Worm (Caenorhabditis elegans) whole organism, L1 larva: ENCODE measurements around the gene T06D4.2.

ENCODE experiments used
- C04F5.9 ChIP-seq: sonication (generic microtip); optimal IDR thresholded peaks from 2 replicates; lab custom pipeline; 2016; ENCODE audit warnings: missing genetic modification characterization, missing compliant biosample characterization
- C34B4.2 ChIP-seq: sonication (generic microtip); optimal IDR thresholded peaks from 2 replicates; lab custom pipeline; 2017; ENCODE audit warnings: mild to moderate bottlenecking, missing genetic modification characterization, missing compliant biosample characterization
- F16B12.6 ChIP-seq: fragments of 150-350 bp; optimal IDR thresholded peaks from 2 replicates; lab custom pipeline; 2014; ENCODE audit warnings: missing biosample characterization, missing genetic modification characterization
- aha-1 ChIP-seq: fragments of 150-350 bp; optimal IDR thresholded peaks from 2 replicates; lab custom pipeline; 2014; ENCODE audit warnings: missing biosample characterization, missing genetic modification characterization
- aly-2 ChIP-seq: fragments of 150-350 bp; optimal IDR thresholded peaks from 2 replicates; lab custom pipeline; 2014; ENCODE audit warnings: missing biosample characterization, missing genetic modification characterization
- ceh-63 ChIP-seq: fragments of 200-800 bp; sonication (Bioruptor generic); optimal IDR thresholded peaks from 2 replicates; lab custom pipeline; 2018; ENCODE audit warnings: mild to moderate bottlenecking, missing genetic modification characterization, missing compliant biosample characterization
- ceh-82 ChIP-seq, 3 experiments: fragments of 150-350 bp in 1 of 3; sonication (generic microtip) in 2 of 3; optimal IDR thresholded peaks; 2 replicates each; lab custom pipeline; 2014 to 2017; ENCODE audit warnings: missing biosample characterization in 3 of 3, missing genetic modification characterization in 3 of 3
- dpl-1 ChIP-seq, 3 experiments: fragments of 150-350 bp in 2 of 3; sonication (generic microtip) in 1 of 3; optimal IDR thresholded peaks; 2 replicates each; lab custom pipeline; 2014 to 2017; ENCODE audit warnings: missing biosample characterization in 3 of 3, missing genetic modification characterization in 3 of 3, missing genetic modification reagents in 3 of 3
- dsc-1 ChIP-seq: sonication (generic microtip); optimal IDR thresholded peaks from 2 replicates; lab custom pipeline; 2016; ENCODE audit warnings: mild to moderate bottlenecking, missing genetic modification characterization, missing compliant biosample characterization
- efl-3 ChIP-seq: fragments of 200-800 bp; sonication (Bioruptor generic); optimal IDR thresholded peaks from 2 replicates; lab custom pipeline; 2018; ENCODE audit warnings: mild to moderate bottlenecking, missing genetic modification characterization, missing compliant biosample characterization
- egl-13 ChIP-seq: sonication (generic microtip); optimal IDR thresholded peaks from 2 replicates; lab custom pipeline; 2016; ENCODE audit warnings: missing genotype, missing genetic modification reagents, missing genetic modification characterization, missing compliant biosample characterization
- elt-3 ChIP-seq, 6 experiments: fragments of 150-350 bp in 1 of 6; sonication (generic microtip); optimal IDR thresholded peaks; 2 replicates each; lab custom pipeline; 2017 to 2018; ENCODE audit warnings: missing biosample characterization in 6 of 6, missing genetic modification characterization in 6 of 6, inconsistent platforms in 1 of 6
- fkh-10 ChIP-seq: sonication (generic microtip); optimal IDR thresholded peaks from 2 replicates; lab custom pipeline; 2017; ENCODE audit warnings: missing biosample characterization, missing genetic modification reagents, missing genetic modification characterization
- fkh-4 ChIP-seq: sonication (generic microtip); optimal IDR thresholded peaks from 2 replicates; lab custom pipeline; 2016; ENCODE audit warnings: missing compliant biosample characterization, missing genetic modification characterization, borderline replicate concordance
- grh-1 ChIP-seq: fragments of 200-800 bp; sonication (Bioruptor generic); IDR thresholded peaks from 2 replicates; pipeline ENCODE4 v1.3.6; 2022; ENCODE audit warnings: missing genetic modification reagents, missing genetic modification characterization, missing compliant biosample characterization
- hlh-17 ChIP-seq: fragments of 200-800 bp; sonication (Bioruptor generic); optimal IDR thresholded peaks from 2 replicates; lab custom pipeline; 2018; ENCODE audit warnings: missing genetic modification characterization, mild to moderate bottlenecking, missing compliant biosample characterization, moderate library complexity, borderline replicate concordance
- hpl-2 ChIP-seq: fragments of 150-350 bp; optimal IDR thresholded peaks from 2 replicates; lab custom pipeline; 2014; ENCODE audit warnings: missing biosample characterization, missing genetic modification reagents, missing genetic modification characterization
- irx-1 ChIP-seq: sonication (generic microtip); optimal IDR thresholded peaks from 2 replicates; lab custom pipeline; 2016; ENCODE audit warnings: missing genetic modification characterization, missing compliant biosample characterization
- isw-1 ChIP-seq: fragments of 200-800 bp; sonication (Bioruptor generic); IDR thresholded peaks from 2 replicates; pipeline ENCODE4 v1.3.6; 2022; ENCODE audit warnings: missing genetic modification characterization, missing compliant biosample characterization
- lin-13 ChIP-seq: fragments of 150-350 bp; optimal IDR thresholded peaks from 2 replicates; lab custom pipeline; 2014; ENCODE audit warnings: missing biosample characterization, missing genetic modification reagents, missing genetic modification characterization
- lin-14 ChIP-seq: fragments of 200-800 bp; sonication (Bioruptor generic); optimal IDR thresholded peaks from 2 replicates; lab custom pipeline; 2018; ENCODE audit warnings: mild to moderate bottlenecking, missing genetic modification characterization, moderate library complexity, missing compliant biosample characterization
- lin-15B ChIP-seq: fragments of 150-350 bp; sonication (generic microtip); optimal IDR thresholded peaks from 3 replicates; lab custom pipeline; 2014; ENCODE audit warnings: missing biosample characterization, missing genetic modification characterization
- lin-35 ChIP-seq, 2 experiments: fragments of 150-350 bp; optimal IDR thresholded peaks; 2 replicates each; lab custom pipeline; 2014; ENCODE audit warnings: missing biosample characterization in 2 of 2, missing genetic modification characterization in 2 of 2, missing genetic modification reagents in 2 of 2
- lin-39 ChIP-seq: fragments of 150-350 bp; optimal IDR thresholded peaks from 2 replicates; lab custom pipeline; 2014; ENCODE audit warnings: missing biosample characterization, missing genetic modification reagents, missing genetic modification characterization
- lsy-2 ChIP-seq, 2 experiments: fragments of 150-350 bp; optimal IDR thresholded peaks; 2 replicates each; lab custom pipeline; 2014; ENCODE audit warnings: missing biosample characterization in 2 of 2, missing genetic modification characterization in 2 of 2
- mdl-1 ChIP-seq, 2 experiments: fragments of 150-350 bp; optimal IDR thresholded peaks; 2 replicates each; lab custom pipeline; 2014 to 2017; ENCODE audit warnings: missing biosample characterization in 2 of 2, missing genetic modification characterization in 2 of 2, inconsistent platforms in 1 of 2
- mep-1 ChIP-seq: fragments of 150-350 bp; optimal IDR thresholded peaks from 2 replicates; lab custom pipeline; 2014; ENCODE audit warnings: missing biosample characterization, missing genetic modification characterization
- nhr-11 ChIP-seq: fragments of 150-350 bp; optimal IDR thresholded peaks from 2 replicates; lab custom pipeline; 2014; ENCODE audit warnings: missing biosample characterization, missing genetic modification characterization
- nhr-12 ChIP-seq: sonication (generic microtip); optimal IDR thresholded peaks from 2 replicates; lab custom pipeline; 2017; ENCODE audit warnings: missing biosample characterization, missing genetic modification characterization
- nhr-237 ChIP-seq: fragments of 150-350 bp; optimal IDR thresholded peaks from 2 replicates; lab custom pipeline; 2014; ENCODE audit warnings: missing biosample characterization, missing genetic modification characterization
- nhr-28 ChIP-seq: fragments of 150-350 bp; optimal IDR thresholded peaks from 2 replicates; lab custom pipeline; 2014; ENCODE audit warnings: missing biosample characterization, missing genetic modification characterization
- nhr-47 ChIP-seq: sonication (generic microtip); optimal IDR thresholded peaks from 2 replicates; lab custom pipeline; 2016; ENCODE audit warnings: mild to moderate bottlenecking, missing genetic modification characterization, moderate library complexity, missing compliant biosample characterization
- nhr-76 ChIP-seq: sonication (generic microtip); optimal IDR thresholded peaks from 2 replicates; lab custom pipeline; 2017; ENCODE audit warnings: missing biosample characterization, missing genetic modification characterization
- nhr-77 ChIP-seq: fragments of 150-350 bp; optimal IDR thresholded peaks from 2 replicates; lab custom pipeline; 2014; ENCODE audit warnings: missing biosample characterization, missing genetic modification characterization
- nhr-84 ChIP-seq: sonication (generic microtip); optimal IDR thresholded peaks from 2 replicates; lab custom pipeline; 2017; ENCODE audit warnings: missing biosample characterization, missing genetic modification characterization
- nhr-85 ChIP-seq: sonication (generic microtip); peaks from one replicate; lab custom pipeline; 2016; ENCODE audit warnings: missing genetic modification characterization, inconsistent platforms, missing compliant biosample characterization
- pag-3 ChIP-seq: sonication (generic microtip); optimal IDR thresholded peaks from 2 replicates; lab custom pipeline; 2017; ENCODE audit warnings: missing genetic modification characterization, mild to moderate bottlenecking, missing compliant biosample characterization, antibody characterized with exemption, borderline replicate concordance; ENCODE audit not compliant: insufficient read depth
- pqm-1 ChIP-seq: sonication (generic microtip); optimal IDR thresholded peaks from 3 replicates; lab custom pipeline; 2017; ENCODE audit warnings: missing biosample characterization, missing genetic modification characterization
- snpc-4 ChIP-seq: fragments of 150-350 bp; optimal IDR thresholded peaks from 2 replicates; lab custom pipeline; 2014; ENCODE audit warnings: missing biosample characterization, missing genetic modification characterization
- sox-4 ChIP-seq: sonication (generic microtip); optimal IDR thresholded peaks from 2 replicates; lab custom pipeline; 2016; ENCODE audit warnings: missing genetic modification characterization, missing compliant biosample characterization
- sptf-1 ChIP-seq: fragments of 150-350 bp; optimal IDR thresholded peaks from 2 replicates; lab custom pipeline; 2014; ENCODE audit warnings: missing biosample characterization, missing genetic modification characterization
- tlp-1 ChIP-seq: fragments of 150-350 bp; optimal IDR thresholded peaks from 2 replicates; lab custom pipeline; 2014; ENCODE audit warnings: missing biosample characterization, missing genetic modification characterization
- unc-130 ChIP-seq: fragments of 150-350 bp; optimal IDR thresholded peaks from 2 replicates; lab custom pipeline; 2017; ENCODE audit warnings: missing biosample characterization, missing genetic modification characterization, inconsistent platforms
- unc-30 ChIP-seq: sonication (generic microtip); optimal IDR thresholded peaks from 2 replicates; lab custom pipeline; 2017; ENCODE audit warnings: missing biosample characterization, missing genetic modification characterization
- unc-62 ChIP-seq: fragments of 150-350 bp; optimal IDR thresholded peaks from 2 replicates; lab custom pipeline; 2014; ENCODE audit warnings: missing biosample characterization, missing genetic modification reagents, missing genetic modification characterization
- vab-15 ChIP-seq: sonication (generic microtip); optimal IDR thresholded peaks from 2 replicates; lab custom pipeline; 2017; ENCODE audit warnings: missing genotype, mild to moderate bottlenecking, missing genetic modification characterization, missing compliant biosample characterization
- xbp-1 ChIP-seq: sonication (generic microtip); optimal IDR thresholded peaks from 2 replicates; lab custom pipeline; 2016; ENCODE audit warnings: missing genetic modification characterization, missing compliant biosample characterization

T06D4.2 gene

ce11 chrII:3349820-3350291, 35.8 kb downstream of the T06D4.2 start, which contains the start of gene F14D2.8:
Gene F14D2.8, minus strand, starts transcription at chrII:3349870.
- TF ChIP-seq grh-1 (GFP tag; lab: Robert Waterston, UW) (no peak), nhr-77 (tag; lab: Kevin White, UChicago) (no peak), dpl-1 (GFP tag; optimal IDR thresholded peaks at IDR 0.05; lab: Kevin White, UChicago) (no peak), hpl-2 (GFP tag; lab: Kevin White, UChicago) (no peak), dsc-1 (tag; lab: Kevin White, UChicago) (no peak), C34B4.2 (tag; lab: Kevin White, UChicago) (no peak), ceh-82 (tag; optimal IDR thresholded peaks at IDR 0.05; lab: Kevin White, UChicago) (no peak), F16B12.6 (tag; lab: Kevin White, UChicago) (no peak), lin-15B (no peak), isw-1 (GFP tag; lab: Robert Waterston, UW) (no peak), lin-13 (no peak), unc-130 (tag; lab: Kevin White, UChicago) (no peak), pqm-1 (tag; lab: Kevin White, UChicago) (no peak), lin-14 (GFP tag; lab: Kevin White, UChicago) (no peak), nhr-76 (tag; lab: Kevin White, UChicago) (no peak), vab-15 (tag; lab: Kevin White, UChicago) (no peak), ceh-63 (no peak), aly-2 (no peak)

- TF ChIP-seq pag-3 (no peak), sox-4 (tag; lab: Kevin White, UChicago) (no peak), dsc-1 (tag; lab: Kevin White, UChicago) (no peak), xbp-1 (tag; lab: Kevin White, UChicago) (no peak), nhr-84 (tag; lab: Kevin White, UChicago) (no peak), nhr-237 (tag; lab: Kevin White, UChicago) (no peak), aha-1 (tag; lab: Kevin White, UChicago) (no peak), snpc-4 (no peak), lin-39 (tag; lab: Kevin White, UChicago) (no peak), sptf-1 (no peak), efl-3 (GFP tag; lab: Kevin White, UChicago) (no peak), mep-1 (tag; lab: Kevin White, UChicago) (no peak), nhr-11 (tag; lab: Kevin White, UChicago) (no peak), elt-3 (tag; optimal IDR thresholded peaks at IDR 0.05; lab: Kevin White, UChicago) (no peak), tlp-1 (no peak), nhr-28 (tag; lab: Kevin White, UChicago) (no peak), hlh-17 (GFP tag; lab: Kevin White, UChicago) (no peak), unc-30 (tag; lab: Kevin White, UChicago) (no peak)
Observed at ce11 chrII:3347940-3348610, 37.6 kb downstream of the T06D4.2 start, which contains the start of the genes F14D2.14 and bath-29. Gene F14D2.14, minus strand, starts transcription at chrII:3347990. Gene bath-29, plus strand, starts transcription at chrII:3348560.

DNA sequence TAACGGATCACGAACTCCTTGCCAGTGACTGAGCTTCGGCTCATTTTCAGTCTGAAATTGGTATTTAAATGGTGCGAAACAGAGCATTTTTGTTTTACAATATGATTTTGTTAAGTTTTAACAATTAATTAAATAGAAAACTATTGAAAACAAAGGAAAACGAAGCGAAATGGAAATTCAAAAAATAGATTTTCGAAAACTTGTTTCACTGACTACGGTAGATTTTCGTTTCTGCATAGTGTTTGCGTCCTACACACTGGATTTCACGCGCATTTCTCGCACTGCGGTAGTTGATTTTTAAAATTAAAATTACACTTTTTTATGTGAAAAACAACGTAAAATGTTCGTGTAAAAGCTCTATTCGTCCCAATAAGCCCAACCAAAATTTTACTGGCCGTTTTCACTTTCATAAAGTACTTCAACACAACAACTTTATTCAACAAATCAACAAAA, 39.4 kb downstream of the T06D4.2 start, which contains the start of gene bath-30:
TSS of gene bath-30 (minus strand) at position 51 of the 453 bp plus-strand sequence.
- TF ChIP-seq sptf-1 = no peak
- TF ChIP-seq unc-62 (GFP tag; lab: Kevin White, UChicago) = no peak
- TF ChIP-seq xbp-1 (tag; lab: Kevin White, UChicago) = no peak
- TF ChIP-seq sox-4 (tag; lab: Kevin White, UChicago) = no peak
- TF ChIP-seq efl-3 (GFP tag; lab: Kevin White, UChicago) = no peak
- no peak for TF ChIP-seq fkh-10 (GFP tag; lab: Kevin White, UChicago)
- TF ChIP-seq mep-1 (tag; lab: Kevin White, UChicago) = no peak
- TF ChIP-seq C04F5.9 (tag; lab: Kevin White, UChicago) = no peak
- TF ChIP-seq nhr-47 (tag; lab: Kevin White, UChicago) = no peak
- TF ChIP-seq nhr-12 (tag; lab: Kevin White, UChicago) = no peak
- no peak for TF ChIP-seq fkh-4
- no peak for TF ChIP-seq mdl-1 (tag; optimal IDR thresholded peaks at IDR 0.05; lab: Kevin White, UChicago)
- TF ChIP-seq nhr-85 = no peak
- TF ChIP-seq lin-35 (GFP tag; optimal IDR thresholded peaks at IDR 0.05; lab: Kevin White, UChicago) = no peak
- no peak for TF ChIP-seq lsy-2 (tag; optimal IDR thresholded peaks at IDR 0.05; lab: Kevin White, UChicago)
- TF ChIP-seq dpl-1 (GFP tag; optimal IDR thresholded peaks at IDR 0.05; lab: Kevin White, UChicago) = no peak
- TF ChIP-seq egl-13 (tag; lab: Kevin White, UChicago) = no peak
- no peak for TF ChIP-seq irx-1 (tag; lab: Kevin White, UChicago)
